Fruit fly (Drosophila melanogaster) whole organism: ENCODE measurements around the gene CG43165.

Source experiments
- CG8478 ChIP-seq: fragments of >200 bp; optimal IDR thresholded peaks from 2 replicates; lab custom pipeline; 2018; ENCODE audit warnings: inconsistent platforms
- Dll ChIP-seq: fragments of >200 bp; optimal IDR thresholded peaks from 2 replicates; lab custom pipeline; 2017
- EcR ChIP-seq, 2 experiments: fragments of >200 bp; optimal IDR thresholded peaks; 2 replicates each; lab custom pipeline; 2017; ENCODE audit warnings: missing biosample characterization in 2 of 2, missing genetic modification characterization in 2 of 2, missing genetic modification reagents in 2 of 2
- pan ChIP-seq: fragments of >200 bp; optimal IDR thresholded peaks from 2 replicates; lab custom pipeline; 2017
- psq ChIP-seq: fragments of >200 bp; optimal IDR thresholded peaks from 2 replicates; lab custom pipeline; 2017
- usp ChIP-seq: fragments of >200 bp; optimal IDR thresholded peaks from 2 replicates; lab custom pipeline; 2017; ENCODE audit warnings: missing biosample characterization, missing genetic modification characterization, mixed read lengths

The CG43165 gene

dm6 chr2L:3696438-3696837, 1.6 kb upstream of the CG43165 start, which contains the start of gene IM33:
Gene IM33, minus strand, starts transcription at chr2L:3696658.
- TF ChIP-seq psq (lab: Kevin White, UChicago) = no peak
- TF ChIP-seq Dll (lab: Kevin White, UChicago) = no peak
- TF ChIP-seq EcR (GFP tag; optimal IDR thresholded peaks at IDR 0.05; lab: Kevin White, UChicago) = no peak
- no peak for TF ChIP-seq usp
- TF ChIP-seq pan = no peak
- no peak for TF ChIP-seq CG8478

DNA sequence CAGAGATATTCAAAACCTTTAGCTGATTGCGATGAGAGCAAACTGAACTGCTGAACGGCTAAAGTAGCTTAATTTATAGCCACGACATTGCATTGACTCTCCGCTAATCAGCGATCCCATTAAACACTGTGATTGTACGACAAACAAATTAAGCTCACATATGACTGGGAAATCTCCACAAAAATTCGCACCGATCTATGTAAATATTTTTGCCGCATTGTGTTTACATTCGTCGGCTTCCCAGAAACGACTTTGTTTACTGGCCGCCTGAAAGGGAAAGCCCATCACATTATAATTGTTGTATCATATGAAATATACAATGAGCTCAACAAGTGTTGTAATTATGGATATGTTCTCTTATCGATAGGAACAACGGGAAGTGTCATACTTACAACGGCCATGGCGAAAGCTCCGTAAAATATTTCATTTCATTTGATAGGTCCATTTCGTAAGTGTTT, 570 bp upstream of the CG43165 start, which contains the start of gene CG16713:
Gene CG16713, minus strand, starts transcription at position 51 of the 458 bp plus-strand sequence.
- TF ChIP-seq pan = no peak
- no peak for TF ChIP-seq usp
- no peak for TF ChIP-seq CG8478

dm6 chr2L:3693805-3694204, 1.0 kb downstream of the CG43165 start, which contains the start of gene Acp24A4:
Gene Acp24A4, minus strand, starts transcription at chr2L:3693905.
- TF ChIP-seq Dll (lab: Kevin White, UChicago) = no peak

- TF ChIP-seq pan (no peak), psq (lab: Kevin White, UChicago) (no peak), usp (no peak), CG8478 (no peak), Dll (lab: Kevin White, UChicago) (no peak), EcR (GFP tag; optimal IDR thresholded peaks at IDR 0.05; lab: Kevin White, UChicago) (no peak)
These were observed 1.7 kb downstream of the CG43165 start, which contains the start of gene CG3513 for dm6 chr2L:3693082-3693481. Gene CG3513, minus strand, starts transcription at chr2L:3693182.

DNA sequence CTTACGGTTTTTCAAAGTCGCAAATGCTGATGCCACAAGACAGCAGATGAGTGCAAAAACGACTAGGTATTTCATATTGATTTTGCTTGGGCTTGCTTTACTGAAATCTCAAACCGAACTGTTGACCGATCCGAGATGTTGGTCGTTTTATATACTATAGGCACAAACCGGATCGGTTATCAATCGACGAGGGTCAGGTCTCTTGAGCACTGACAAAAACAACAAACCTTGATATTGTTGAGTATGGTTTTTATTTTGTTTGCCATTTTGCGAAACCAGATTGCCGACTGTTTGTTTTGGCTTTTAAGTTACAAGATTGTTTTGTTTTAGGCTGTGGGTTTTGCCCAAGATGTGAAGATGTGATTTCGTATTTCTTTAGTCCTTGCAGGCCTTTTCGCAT, 2.4 kb downstream of the CG43165 start, which contains the start of gene CG16704:
Gene CG16704, minus strand, starts transcription at position 122 of the 400 bp plus-strand sequence.
- TF ChIP-seq CG8478 (no peak), psq (lab: Kevin White, UChicago) (no peak), EcR (GFP tag; optimal IDR thresholded peaks at IDR 0.05; lab: Kevin White, UChicago) (no peak), Dll (lab: Kevin White, UChicago) (no peak), pan (no peak), usp (no peak)

DNA sequence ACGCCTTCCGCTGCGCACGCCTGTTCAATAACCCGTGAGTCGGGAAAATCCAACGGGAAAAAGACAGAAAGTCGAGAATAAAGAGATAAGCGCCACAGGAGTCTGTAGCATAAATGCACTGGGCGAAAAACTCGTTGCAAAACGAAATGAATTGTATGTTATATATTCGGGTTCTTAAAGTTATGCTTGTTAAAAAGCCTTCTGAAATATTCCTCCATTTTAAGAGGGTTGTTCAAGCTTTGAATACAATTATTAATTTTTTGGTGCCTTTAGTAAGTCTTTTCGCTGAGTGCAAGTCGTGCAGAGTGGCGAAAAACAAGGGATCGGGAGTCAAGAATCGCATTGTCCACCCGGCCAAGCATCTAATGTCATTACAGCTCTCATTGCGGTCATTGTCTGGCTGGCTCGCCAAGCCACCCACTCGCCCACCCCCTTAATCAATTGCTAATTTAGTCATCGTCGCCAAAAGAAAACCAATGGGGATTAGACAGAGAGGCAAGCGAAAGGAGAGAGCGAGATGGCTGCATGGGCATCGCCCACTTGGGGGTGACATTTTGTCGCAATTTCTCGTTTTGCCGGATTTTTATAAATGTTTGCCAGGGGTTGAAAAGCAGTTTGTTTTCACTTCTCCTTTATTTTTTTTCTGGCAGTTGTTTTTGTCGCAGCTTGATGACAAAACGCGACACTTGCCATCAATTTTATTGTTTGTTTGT, 9.5 kb downstream of the CG43165 start:
- TF ChIP-seq EcR (GFP tag; optimal IDR thresholded peaks at IDR 0.05; lab: Kevin White, UChicago) (no peak), psq (lab: Kevin White, UChicago) (no peak), CG8478 (no peak), Dll (lab: Kevin White, UChicago) (no peak), usp (no peak)

DNA sequence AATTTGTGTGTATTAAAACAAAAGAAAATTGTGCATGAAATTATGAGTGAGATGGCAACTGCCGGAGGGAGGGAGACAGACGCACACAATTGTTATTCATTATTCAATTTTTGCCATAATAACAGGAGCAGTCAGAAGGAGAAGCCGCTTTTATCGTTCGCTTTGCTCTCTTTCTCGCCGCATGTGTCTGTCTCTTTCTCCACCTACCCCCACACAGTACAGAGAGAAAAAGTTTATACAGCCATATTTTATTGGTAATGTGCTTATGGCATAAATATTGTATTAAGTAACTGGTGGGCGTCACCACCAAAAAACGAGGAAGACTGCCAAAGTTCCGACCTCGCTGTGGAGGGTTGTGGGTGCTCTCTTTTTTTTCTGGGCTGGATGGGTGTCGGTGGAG, 12.3 kb downstream of the CG43165 start:
- TF ChIP-seq usp (no peak), Dll (lab: Kevin White, UChicago) (no peak), EcR (GFP tag; optimal IDR thresholded peaks at IDR 0.05; lab: Kevin White, UChicago) (no peak)

dm6 chr2L:3681338-3681737, 13.5 kb downstream of the CG43165 start:
- TF ChIP-seq pan = no peak
- TF ChIP-seq EcR (GFP tag; optimal IDR thresholded peaks at IDR 0.05; lab: Kevin White, UChicago) = no peak
- TF ChIP-seq usp = no peak
- no peak for TF ChIP-seq psq (lab: Kevin White, UChicago)
- TF ChIP-seq Dll (lab: Kevin White, UChicago) = no peak
- TF ChIP-seq CG8478 = no peak

- no peak for TF ChIP-seq Dll (lab: Kevin White, UChicago)
- no peak for TF ChIP-seq CG8478
- TF ChIP-seq EcR (GFP tag; optimal IDR thresholded peaks at IDR 0.05; lab: Kevin White, UChicago) = no peak
- TF ChIP-seq psq (lab: Kevin White, UChicago) = no peak
- TF ChIP-seq usp = no peak
- no peak for TF ChIP-seq pan
These were observed 19.1 kb downstream of the CG43165 start for dm6 chr2L:3675770-3676169.

dm6 chr2L:3670481-3670880, 24.3 kb downstream of the CG43165 start, which contains the start of gene Sfp24Bc:
Gene Sfp24Bc, minus strand, starts transcription at chr2L:3670581.
- TF ChIP-seq CG8478 = no peak

DNA sequence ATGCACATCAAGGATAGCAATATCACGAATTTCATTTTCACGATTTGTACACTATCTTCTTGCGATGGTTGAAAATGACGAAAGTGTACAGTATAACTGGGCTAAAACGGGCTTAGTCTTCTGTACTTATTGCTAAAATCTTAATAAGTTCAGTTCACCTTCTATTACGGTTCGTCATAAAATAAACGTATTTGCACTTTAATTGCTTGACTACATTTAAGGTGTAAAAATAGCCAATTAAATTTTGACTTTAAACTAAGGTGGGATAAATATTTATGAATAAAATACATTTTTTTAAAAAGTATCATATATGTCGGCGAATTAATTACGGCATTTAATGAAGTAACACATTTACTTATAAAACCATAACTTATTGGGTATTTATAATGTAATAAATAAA, 25.1 kb downstream of the CG43165 start, which contains the start of gene Sfp24Bb:
Gene Sfp24Bb, minus strand, starts transcription at position 101 of the 400 bp plus-strand sequence.
- TF ChIP-seq CG8478 = no peak
- TF ChIP-seq EcR (GFP tag; optimal IDR thresholded peaks at IDR 0.05; lab: Kevin White, UChicago) = no peak
- no peak for TF ChIP-seq usp
- TF ChIP-seq Dll (lab: Kevin White, UChicago) = no peak
- TF ChIP-seq pan = no peak
- TF ChIP-seq psq (lab: Kevin White, UChicago) = no peak

DNA sequence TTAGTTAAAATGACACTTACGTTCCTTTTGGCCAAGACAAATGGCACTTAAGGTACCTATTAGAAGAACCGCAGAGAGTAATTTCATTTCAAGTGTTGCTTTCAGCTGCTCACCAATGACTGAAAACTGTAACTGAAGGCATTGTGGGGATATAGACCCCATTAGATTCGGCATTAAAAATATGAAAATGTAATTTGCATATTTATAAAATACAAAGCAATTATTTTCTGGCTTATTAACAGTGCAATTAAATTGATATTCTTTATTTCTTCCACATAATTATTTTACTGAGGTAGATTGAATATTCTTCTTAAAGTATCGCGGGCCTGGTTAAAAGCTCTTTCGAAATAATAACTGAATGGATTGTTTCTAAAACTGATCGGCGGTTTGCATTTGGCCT, 25.8 kb downstream of the CG43165 start, which contains the start of gene Sfp24Bd:
Gene Sfp24Bd, minus strand, starts transcription at position 101 of the 400 bp plus-strand sequence.
- TF ChIP-seq psq (lab: Kevin White, UChicago) (no peak), usp (no peak), EcR (GFP tag; optimal IDR thresholded peaks at IDR 0.05; lab: Kevin White, UChicago) (no peak), pan (no peak), CG8478 (no peak), Dll (lab: Kevin White, UChicago) (no peak)

DNA sequence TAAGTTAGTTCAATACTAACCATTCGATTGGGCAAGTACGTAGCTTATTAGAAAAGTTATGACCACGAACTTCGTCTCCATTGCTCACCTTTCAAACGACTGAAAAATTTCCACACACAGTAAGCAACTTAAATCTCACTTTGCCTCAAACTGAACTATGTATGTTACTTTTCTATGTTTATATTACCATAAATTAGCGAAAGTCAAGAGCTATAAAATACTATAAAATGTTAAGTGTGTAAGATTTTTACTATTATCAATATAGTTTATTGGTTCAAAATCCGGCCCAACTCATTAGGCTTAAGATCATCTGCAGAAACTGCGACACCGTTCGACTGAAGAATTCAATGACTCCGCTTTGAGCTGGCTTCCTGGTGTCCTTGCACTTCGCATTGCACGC, 26.4 kb downstream of the CG43165 start, which contains the start of gene Sfp24Ba:
Gene Sfp24Ba, minus strand, starts transcription at position 101 of the 400 bp plus-strand sequence.
- TF ChIP-seq Dll (lab: Kevin White, UChicago) = no peak
